Worm (Caenorhabditis elegans) whole organism, L4 larva: ENCODE results near the gene tut-1.

Source experiments
- nhr-76 ChIP-seq: fragments of 150-350 bp; optimal IDR thresholded peaks from 2 replicates; lab custom pipeline; 2014; ENCODE audit warnings: missing biosample characterization, missing genetic modification characterization
- unc-62 ChIP-seq, 3 experiments: fragments of 150-350 bp in 1 of 3; sonication (generic microtip); optimal IDR thresholded peaks in 2 of 3; peaks in 1 of 3; 1 replicate in 1 of 3; 2 replicates in 2 of 3; lab custom pipeline; 2014 to 2017; ENCODE audit warnings: missing biosample characterization in 3 of 3, missing genetic modification characterization in 3 of 3, missing genetic modification reagents in 3 of 3, missing genotype in 1 of 3

- TF ChIP-seq nhr-76 (tag; lab: Kevin White, UChicago) (no peak), unc-62 (GFP tag; optimal IDR thresholded peaks at IDR 0.05 in 1 of 2; lab: Kevin White, UChicago) (no peak), unc-62 (tag; optimal IDR thresholded peaks at IDR 0.05; lab: Kevin White, UChicago) (no peak)
These were observed 23.8 kb downstream of the tut-1 start for ce11 chrIV:97681-98080.
